Worm (Caenorhabditis elegans): Measurements from ENCODE around the gene C15H11.13.

Gene C15H11.13

DNA sequence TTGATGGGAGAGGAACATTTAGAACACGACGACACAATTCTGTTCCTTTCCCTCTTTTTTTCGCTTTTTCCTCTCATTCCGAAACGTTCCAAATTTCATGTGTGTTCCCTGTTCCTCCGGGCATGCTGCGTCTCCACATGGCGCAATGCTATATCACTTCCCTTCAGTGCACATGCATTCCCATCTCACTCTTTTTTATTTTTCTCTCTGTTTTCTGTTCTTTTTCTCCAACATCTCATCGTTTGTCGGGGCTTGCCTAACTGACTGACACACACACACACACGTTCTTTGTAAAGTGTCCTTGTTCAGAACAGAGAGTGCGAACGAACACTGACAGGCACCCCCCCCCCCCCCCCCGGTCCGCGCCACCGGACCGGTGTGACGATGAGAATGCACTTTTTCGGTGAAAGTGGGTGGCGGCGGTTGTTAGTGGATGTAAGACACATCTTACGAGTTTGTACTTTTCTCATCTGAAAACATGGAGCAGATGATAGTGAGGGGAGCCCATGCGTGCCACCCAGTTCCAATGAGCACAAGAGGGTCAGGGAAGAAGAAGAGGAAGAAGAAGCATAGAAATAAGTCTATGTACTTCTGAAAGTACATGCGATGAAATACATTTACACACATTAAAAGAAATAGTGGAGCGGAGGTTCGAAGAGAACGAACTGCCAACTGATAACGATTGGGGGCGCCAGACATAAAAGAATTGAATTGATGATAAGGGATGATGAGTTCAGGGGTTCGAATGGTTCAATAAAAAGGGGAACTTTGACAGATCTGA lies 26.4 kb upstream of the C15H11.13 start:
- TF ChIP-seq tbx-2 (tag; optimal IDR thresholded peaks at IDR 0.05) (peak; percentile 6), ztf-4 (tag; optimal IDR thresholded peaks at IDR 0.05) (peak; percentile 29), nhr-25 (tag; optimal IDR thresholded peaks at IDR 0.05) (peak; percentile 77), jun-1 (tag; optimal IDR thresholded peaks at IDR 0.05) (peak; percentile 11), unc-62 (GFP tag; optimal IDR thresholded peaks at IDR 0.05) (peak; percentile 57), ztf-11 (tag; optimal IDR thresholded peaks at IDR 0.05) (peak; percentile 1), pha-4 (tag; optimal IDR thresholded peaks at IDR 0.05) (peak; percentile 53), elt-1 (tag; optimal IDR thresholded peaks at IDR 0.05) (no peak), nfya-1 (tag; optimal IDR thresholded peaks at IDR 0.05; ENCODE audit: insufficient read depth) (peak; percentile 81), nhr-77 (tag; optimal IDR thresholded peaks at IDR 0.05) (no peak), elt-2 (tag; optimal IDR thresholded peaks at IDR 0.05) (peak; percentile 73), daf-12 (tag; optimal IDR thresholded peaks at IDR 0.05) (peak; percentile 81), nhr-237 (tag; optimal IDR thresholded peaks at IDR 0.05) (no peak), ceh-9 (tag; optimal IDR thresholded peaks at IDR 0.05) (no peak), nhr-43 (tag; optimal IDR thresholded peaks at IDR 0.05; ENCODE audit: poor library complexity, severe bottlenecking) (peak; percentile 52), pqm-1 (tag; optimal IDR thresholded peaks at IDR 0.05) (peak; percentile 96), nhr-23 (tag; optimal IDR thresholded peaks at IDR 0.05) (peak; percentile 89), zag-1 (tag; optimal IDR thresholded peaks at IDR 0.05) (no peak), ceh-28 (tag; optimal IDR thresholded peaks at IDR 0.05) (no peak), lin-39 (tag; optimal IDR thresholded peaks at IDR 0.05) (no peak), snpc-4 (tag; optimal IDR thresholded peaks at IDR 0.05) (peak; percentile 49), egl-5 (tag; optimal IDR thresholded peaks at IDR 0.05) (peak; percentile 56), hmg-11 (tag; optimal IDR thresholded peaks at IDR 0.05) (peak; percentile 95), lsy-12 (tag; optimal IDR thresholded peaks at IDR 0.05) (peak; percentile 24)

DNA sequence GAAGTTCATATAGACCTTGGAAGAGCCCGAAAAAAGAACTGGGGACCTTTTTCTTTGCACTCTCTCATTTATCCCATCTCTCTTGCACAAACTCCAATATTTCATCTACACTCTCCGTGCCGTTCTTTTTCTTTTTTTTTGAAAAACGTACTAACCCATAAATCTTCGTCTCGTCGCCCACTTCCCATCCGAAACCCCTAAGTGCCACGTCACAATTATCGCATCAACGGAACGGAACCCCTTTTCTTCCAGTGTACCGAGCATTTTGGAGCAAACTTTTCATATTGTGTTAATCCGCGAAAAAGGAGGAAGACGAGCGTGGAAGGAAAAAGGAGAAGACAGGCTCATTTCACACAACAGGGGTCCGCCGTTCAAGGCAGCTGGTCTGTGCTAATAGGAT lies 25.4 kb upstream of the C15H11.13 start:
- peak; percentile 51 for TF ChIP-seq unc-62 (GFP tag; optimal IDR thresholded peaks at IDR 0.05)
- peak; percentile 53 for TF ChIP-seq ama-1 (optimal IDR thresholded peaks at IDR 0.05)
- no peak for TF ChIP-seq fkh-10 (GFP tag; optimal IDR thresholded peaks at IDR 0.05)
- peak; percentile 47 for TF ChIP-seq lin-39 (tag; optimal IDR thresholded peaks at IDR 0.05)
- TF ChIP-seq ztf-4 (tag; optimal IDR thresholded peaks at IDR 0.05), result no peak
- TF ChIP-seq tbx-2 (tag; optimal IDR thresholded peaks at IDR 0.05), result no peak
- TF ChIP-seq zag-1 (tag; optimal IDR thresholded peaks at IDR 0.05), result no peak
- TF ChIP-seq egl-27 (tag; optimal IDR thresholded peaks at IDR 0.05), result no peak
- no peak for TF ChIP-seq ceh-9 (tag; optimal IDR thresholded peaks at IDR 0.05)
- peak; percentile 43 for TF ChIP-seq nfya-1 (tag; optimal IDR thresholded peaks at IDR 0.05; ENCODE audit: insufficient read depth)
- TF ChIP-seq pha-4 (tag; optimal IDR thresholded peaks at IDR 0.05), result no peak
- TF ChIP-seq skn-1 (tag; optimal IDR thresholded peaks at IDR 0.05), result no peak

DNA sequence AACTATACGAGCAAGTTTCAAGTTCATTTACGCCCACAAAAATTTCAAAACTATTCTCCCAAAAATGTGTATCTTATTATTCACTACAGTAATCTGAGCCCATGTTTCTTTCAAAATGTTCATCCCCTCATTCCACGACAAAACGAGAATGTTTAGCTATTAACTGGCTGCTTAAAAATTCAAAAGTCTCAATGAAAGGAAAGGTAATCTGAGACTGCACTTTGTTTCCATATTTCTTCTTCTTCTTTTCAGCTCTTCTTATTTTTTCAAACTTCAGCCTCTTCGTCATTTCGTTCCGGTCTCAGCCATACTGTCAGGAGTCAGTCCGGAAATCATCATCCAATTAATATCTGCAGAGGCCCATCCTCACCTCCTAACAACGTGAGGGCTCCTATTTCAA lies 22.1 kb upstream of the C15H11.13 start, which contains the start of gene unc-39:
TSS of gene unc-39 (plus strand) at position 301 of the 400 bp plus-strand sequence.
- TF ChIP-seq pqm-1 (tag; optimal IDR thresholded peaks at IDR 0.05) (no peak), nhr-67 (tag; optimal IDR thresholded peaks at IDR 0.05) (no peak), ztf-4 (tag; optimal IDR thresholded peaks at IDR 0.05) (no peak), ceh-9 (tag; optimal IDR thresholded peaks at IDR 0.05) (no peak), ceh-28 (tag; optimal IDR thresholded peaks at IDR 0.05) (no peak), fos-1 (tag; optimal IDR thresholded peaks at IDR 0.05) (no peak), nhr-237 (tag; optimal IDR thresholded peaks at IDR 0.05) (no peak), ceh-82 (tag; optimal IDR thresholded peaks at IDR 0.05) (no peak), hmg-11 (tag; optimal IDR thresholded peaks at IDR 0.05) (no peak), nhr-11 (tag; optimal IDR thresholded peaks at IDR 0.05) (no peak), nhr-25 (tag; optimal IDR thresholded peaks at IDR 0.05) (no peak), nfya-1 (tag; optimal IDR thresholded peaks at IDR 0.05; ENCODE audit: insufficient read depth) (no peak), nhr-76 (tag; optimal IDR thresholded peaks at IDR 0.05) (no peak), lsy-12 (tag; optimal IDR thresholded peaks at IDR 0.05) (no peak), jun-1 (tag; optimal IDR thresholded peaks at IDR 0.05) (no peak), elt-3 (tag; optimal IDR thresholded peaks at IDR 0.05) (no peak), nhr-28 (tag; optimal IDR thresholded peaks at IDR 0.05) (no peak), nhr-23 (tag; optimal IDR thresholded peaks at IDR 0.05) (no peak), mml-1 (tag; optimal IDR thresholded peaks at IDR 0.05) (no peak), daf-12 (tag; optimal IDR thresholded peaks at IDR 0.05) (no peak)

Data from whole organism, L3 larva.